Fruit fly (Drosophila melanogaster) whole organism, embryonic: Measurements from ENCODE around the gene CG43797.

Source experiments
- Atf6 ChIP-seq: fragments of 200-800 bp; sonication (Bioruptor generic); IDR thresholded peaks from 2 replicates; pipeline ENCODE4 v1.3.6; 2022; ENCODE audit warnings: missing biosample characterization, missing genetic modification characterization
- Awh ChIP-seq: fragments of 200-800 bp; sonication (Bioruptor generic); IDR thresholded peaks from 2 replicates; pipeline ENCODE4, ENCODE4 v1.3.6; 2022; ENCODE audit warnings: missing biosample characterization, missing genetic modification characterization
- Blimp-1 ChIP-seq: fragments of 200-800 bp; sonication (Bioruptor generic); optimal IDR thresholded peaks from 3 replicates; lab custom pipeline; 2018; ENCODE audit warnings: missing biosample characterization, missing genetic modification characterization, mild to moderate bottlenecking, moderate library complexity, missing genetic modification reagents
- CG10267 ChIP-seq: fragments of 200-800 bp; sonication (Bioruptor generic); optimal IDR thresholded peaks from 2 replicates; lab custom pipeline; 2018; ENCODE audit warnings: missing biosample characterization, mild to moderate bottlenecking, missing genetic modification characterization, moderate library complexity
- CG10431 ChIP-seq: fragments of 200-800 bp; sonication (Bioruptor generic); optimal IDR thresholded peaks from 3 replicates; lab custom pipeline; 2018; ENCODE audit warnings: missing biosample characterization, mild to moderate bottlenecking, missing genetic modification characterization
- CG10979 ChIP-seq: fragments of 200-800 bp; sonication (Bioruptor generic); optimal IDR thresholded peaks from 2 replicates; lab custom pipeline; 2018; ENCODE audit warnings: missing biosample characterization, mild to moderate bottlenecking, missing genetic modification characterization, moderate library complexity
- CG15601 ChIP-seq: fragments of 200-800 bp; sonication (Bioruptor generic); optimal IDR thresholded peaks from 3 replicates; lab custom pipeline; 2019; ENCODE audit warnings: missing biosample characterization, mild to moderate bottlenecking, missing genetic modification characterization, moderate library complexity
- CG1603 ChIP-seq: fragments of 200-800 bp; sonication (Bioruptor generic); optimal IDR thresholded peaks from 2 replicates; lab custom pipeline; 2019; ENCODE audit warnings: missing biosample characterization, mild to moderate bottlenecking, missing genetic modification characterization, moderate library complexity
- CG18262 ChIP-seq: fragments of 200-800 bp; optimal IDR thresholded peaks from 3 replicates; lab custom pipeline; 2019; ENCODE audit warnings: missing biosample characterization, mild to moderate bottlenecking, missing genetic modification characterization, moderate library complexity
- CG2199 ChIP-seq: fragments of 200-800 bp; sonication (Bioruptor generic); IDR thresholded peaks from 3 replicates; pipeline ENCODE4 v1.3.6; 2022; ENCODE audit warnings: missing biosample characterization, missing genetic modification characterization
- CG2678 ChIP-seq: fragments of 200-800 bp; sonication (Bioruptor generic); optimal IDR thresholded peaks from 3 replicates; lab custom pipeline; 2019; ENCODE audit warnings: missing biosample characterization, mild to moderate bottlenecking, missing genetic modification characterization, moderate library complexity
- CG30403 ChIP-seq: fragments of 200-800 bp; sonication (Bioruptor generic); optimal IDR thresholded peaks from 3 replicates; lab custom pipeline; 2016; ENCODE audit warnings: missing biosample characterization, missing genetic modification characterization
- CG32532 ChIP-seq: fragments of 200-800 bp; sonication (Bioruptor generic); IDR thresholded peaks from 2 replicates; pipeline ENCODE4 v1.3.6; 2022; ENCODE audit warnings: missing biosample characterization, missing genetic modification characterization
- CG4820 ChIP-seq: fragments of 200-800 bp; sonication (Bioruptor generic); optimal IDR thresholded peaks from 3 replicates; lab custom pipeline; 2016; ENCODE audit warnings: missing biosample characterization, missing genetic modification characterization
- CG7839 ChIP-seq: fragments of 200-800 bp; sonication (Bioruptor generic); optimal IDR thresholded peaks from 3 replicates; lab custom pipeline; 2018; ENCODE audit warnings: missing biosample characterization, mild to moderate bottlenecking, missing genetic modification characterization, moderate library complexity
- CG8290 ChIP-seq, 3 experiments: fragments of 200-800 bp; sonication (Bioruptor generic); optimal IDR thresholded peaks; 2 replicates each; lab custom pipeline; 2016 to 2019; ENCODE audit warnings: missing biosample characterization in 3 of 3, missing genetic modification characterization in 3 of 3, mild to moderate bottlenecking in 2 of 3, moderate library complexity in 1 of 3
- Dref ChIP-seq: fragments of 200-800 bp; sonication (Bioruptor generic); IDR thresholded peaks from 2 replicates; pipeline ENCODE4 v1.3.6; 2022; ENCODE audit warnings: missing biosample characterization, missing genetic modification characterization
- Hr3 ChIP-seq: fragments of 200-800 bp; sonication (Bioruptor generic); optimal IDR thresholded peaks from 3 replicates; lab custom pipeline; 2016; ENCODE audit warnings: missing biosample characterization, missing genetic modification characterization
- Hsf ChIP-seq: fragments of 200-800 bp; sonication (Bioruptor generic); optimal IDR thresholded peaks from 3 replicates; lab custom pipeline; 2016; ENCODE audit warnings: missing biosample characterization, missing genetic modification characterization
- Kr ChIP-seq: fragments of 200-800 bp; sonication (Bioruptor generic); optimal IDR thresholded peaks from 2 replicates; lab custom pipeline; 2017; ENCODE audit warnings: missing biosample characterization, mild to moderate bottlenecking, missing genetic modification characterization
- Sox102F ChIP-seq: fragments of 200-800 bp; sonication (Bioruptor generic); optimal IDR thresholded peaks from 2 replicates; lab custom pipeline; 2018; ENCODE audit warnings: missing biosample characterization, mild to moderate bottlenecking, missing genetic modification characterization, moderate library complexity
- ara ChIP-seq: fragments of 200-800 bp; sonication (Bioruptor generic); IDR thresholded peaks from 2 replicates; pipeline ENCODE4 v1.3.6; 2022; ENCODE audit warnings: missing biosample characterization, missing genetic modification characterization
- bbx ChIP-seq: fragments of 200-800 bp; sonication (Bioruptor generic); IDR thresholded peaks from 2 replicates; pipeline ENCODE4 v1.3.6; 2022; ENCODE audit warnings: missing biosample characterization, missing genetic modification characterization; ENCODE audit not compliant: partially characterized antibody
- danr ChIP-seq: fragments of 200-800 bp; sonication (Bioruptor generic); IDR thresholded peaks from 2 replicates; pipeline ENCODE4 v1.3.6; 2022; ENCODE audit warnings: missing biosample characterization, missing genetic modification characterization
- dmrt99B ChIP-seq: fragments of 200-800 bp; sonication (Bioruptor generic); optimal IDR thresholded peaks from 2 replicates; lab custom pipeline; 2018; ENCODE audit warnings: missing biosample characterization, mild to moderate bottlenecking, missing genetic modification characterization, moderate library complexity
- emc ChIP-seq: fragments of 200-800 bp; sonication (Bioruptor generic); optimal IDR thresholded peaks from 2 replicates; lab custom pipeline; 2016; ENCODE audit warnings: missing biosample characterization, missing genetic modification characterization
- ems ChIP-seq: fragments of 200-800 bp; sonication (Bioruptor generic); optimal IDR thresholded peaks from 3 replicates; lab custom pipeline; 2016; ENCODE audit warnings: missing biosample characterization, missing genetic modification characterization
- gce ChIP-seq: fragments of 200-800 bp; sonication (Bioruptor generic); IDR thresholded peaks from 3 replicates; pipeline ENCODE4 v1.3.6; 2022; ENCODE audit warnings: missing biosample characterization, missing genetic modification characterization
- gcm ChIP-seq: fragments of 200-800 bp; sonication (Bioruptor generic); optimal IDR thresholded peaks from 2 replicates; lab custom pipeline; 2019; ENCODE audit warnings: missing biosample characterization, mild to moderate bottlenecking, missing genetic modification characterization, moderate library complexity
- gem ChIP-seq: fragments of 200-800 bp; sonication (Bioruptor generic); optimal IDR thresholded peaks from 2 replicates; lab custom pipeline; 2019; ENCODE audit warnings: missing biosample characterization, mild to moderate bottlenecking, missing genetic modification characterization, moderate library complexity
- grau ChIP-seq: fragments of 200-800 bp; optimal IDR thresholded peaks from 3 replicates; lab custom pipeline; 2019; ENCODE audit warnings: missing biosample characterization, mild to moderate bottlenecking, missing genetic modification characterization, moderate library complexity
- h ChIP-seq: fragments of >200 bp; optimal IDR thresholded peaks from 2 replicates; lab custom pipeline; 2017
- kni ChIP-seq: fragments of 200-800 bp; sonication (Bioruptor generic); optimal IDR thresholded peaks from 3 replicates; lab custom pipeline; 2017; ENCODE audit warnings: mild to moderate bottlenecking, missing biosample characterization, missing genetic modification reagents, missing genetic modification characterization
- lbe ChIP-seq: fragments of 200-800 bp; sonication (Bioruptor generic); optimal IDR thresholded peaks from 2 replicates; lab custom pipeline; 2016; ENCODE audit warnings: missing biosample characterization, mild to moderate bottlenecking, missing genetic modification characterization
- lola ChIP-seq, 3 experiments: fragments of >200 bp in 2 of 3; fragments of 200-800 bp in 1 of 3; sonication (Bioruptor generic) in 1 of 3; optimal IDR thresholded peaks; 2 replicates each; lab custom pipeline; 2017 to 2019; ENCODE audit warnings: missing biosample characterization in 3 of 3, missing genetic modification characterization in 3 of 3, mild to moderate bottlenecking in 1 of 3, moderate library complexity in 1 of 3
- onecut ChIP-seq: fragments of 200-800 bp; sonication (Bioruptor generic); IDR thresholded peaks from 2 replicates; pipeline ENCODE4 v1.3.6; 2022; ENCODE audit warnings: missing biosample characterization, missing genetic modification characterization
- phol ChIP-seq: fragments of 200-800 bp; sonication (Bioruptor generic); optimal IDR thresholded peaks from 3 replicates; lab custom pipeline; 2018; ENCODE audit warnings: missing biosample characterization, mild to moderate bottlenecking, missing genetic modification characterization, moderate library complexity
- pros ChIP-seq: fragments of 200-800 bp; sonication (Bioruptor generic); optimal IDR thresholded peaks from 3 replicates; lab custom pipeline; 2019; ENCODE audit warnings: missing biosample characterization, mild to moderate bottlenecking, missing genetic modification characterization, moderate library complexity
- row ChIP-seq: fragments of 200-800 bp; sonication (Bioruptor generic); IDR thresholded peaks from 3 replicates; pipeline ENCODE4 v1.3.6; 2022; ENCODE audit warnings: missing biosample characterization, missing genetic modification characterization
- run ChIP-seq: fragments of 200-800 bp; sonication (Bioruptor generic); optimal IDR thresholded peaks from 3 replicates; lab custom pipeline; 2018; ENCODE audit warnings: missing biosample characterization, mild to moderate bottlenecking, missing genetic modification characterization
- schlank ChIP-seq: fragments of 200-800 bp; sonication (Bioruptor generic); optimal IDR thresholded peaks from 2 replicates; lab custom pipeline; 2018; ENCODE audit warnings: missing biosample characterization, mild to moderate bottlenecking, missing genetic modification characterization
- sens ChIP-seq: fragments of 200-800 bp; sonication (Bioruptor generic); peaks from one replicate; lab custom pipeline; 2016; ENCODE audit warnings: missing biosample characterization, missing genetic modification characterization
- sqz ChIP-seq: fragments of 200-800 bp; sonication (Bioruptor generic); optimal IDR thresholded peaks from 3 replicates; lab custom pipeline; 2018; ENCODE audit warnings: missing biosample characterization, mild to moderate bottlenecking, missing genetic modification characterization
- stc ChIP-seq: fragments of 200-800 bp; sonication (Bioruptor generic); IDR thresholded peaks from 2 replicates; pipeline ENCODE4 v1.3.6; 2022; ENCODE audit warnings: missing biosample characterization, missing genetic modification characterization
- ttk ChIP-seq: fragments of 200-800 bp; sonication (Bioruptor generic); IDR thresholded peaks from 2 replicates; pipeline ENCODE4 v2.1.2; 2022; ENCODE audit warnings: missing biosample characterization, missing genetic modification characterization
- unpg ChIP-seq: fragments of 200-800 bp; sonication (Bioruptor generic); optimal IDR thresholded peaks from 3 replicates; lab custom pipeline; 2018; ENCODE audit warnings: missing biosample characterization, mild to moderate bottlenecking, missing genetic modification characterization, moderate library complexity
- wdn ChIP-seq: fragments of 200-800 bp; sonication (Bioruptor generic); IDR thresholded peaks from 2 replicates; pipeline ENCODE4 v1.3.6; 2022; ENCODE audit warnings: missing biosample characterization, missing genetic modification characterization
- zf30C ChIP-seq: fragments of 200-800 bp; sonication (Bioruptor generic); optimal IDR thresholded peaks from 3 replicates; lab custom pipeline; 2018; ENCODE audit warnings: missing biosample characterization, mild to moderate bottlenecking, missing genetic modification characterization

The CG43797 gene

DNA sequence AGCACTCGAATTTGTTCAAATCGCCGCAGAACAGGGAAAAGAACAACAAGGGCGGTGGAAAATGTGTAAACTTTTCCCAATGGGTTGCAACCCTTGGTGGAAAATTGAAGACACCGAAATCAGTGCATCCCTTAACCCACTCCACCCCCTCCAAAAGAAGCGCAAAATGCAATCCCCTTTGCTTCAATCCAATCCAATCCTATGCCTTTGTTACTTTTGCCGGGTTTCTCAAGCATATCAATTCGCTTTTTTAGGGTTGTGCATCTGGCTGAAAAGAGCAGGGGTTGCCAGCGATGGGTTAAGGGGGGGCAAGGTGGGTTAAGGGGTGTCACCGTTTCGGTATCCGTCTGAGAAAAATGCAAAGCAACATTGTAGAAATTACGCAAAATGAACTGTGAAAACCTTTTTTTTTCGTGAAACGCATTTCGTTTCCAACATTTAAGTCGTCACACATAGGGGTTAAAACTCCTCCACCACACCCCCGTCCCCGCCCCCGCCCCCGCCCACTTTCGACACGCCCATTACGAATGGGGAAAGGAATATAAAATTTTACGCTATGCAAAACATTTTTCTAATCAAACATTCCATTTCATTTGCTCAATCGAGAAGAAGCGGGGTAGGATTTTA lies 38.4 kb downstream of the CG43797 start (continued):
- TF ChIP-seq CG8290 (GFP tag; optimal IDR thresholded peaks at IDR 0.05; lab: Kevin White, UChicago) (no peak), CG8290 (tag; optimal IDR thresholded peaks at IDR 0.05; lab: Kevin White, UChicago) (no peak), CG2199 (GFP tag; lab: Robert Waterston, UW) (0 out of 3 replicates have a peak, but pooled peaks have one; percentile 17), CG10431 (GFP tag; lab: Kevin White, UChicago) (no peak), Atf6 (no peak), run (peak; percentile 4), pros (GFP tag; lab: Kevin White, UChicago) (peak; percentile 97), CG32532 (GFP tag; lab: Robert Waterston, UW) (no peak), kni (GFP tag; lab: Kevin White, UChicago) (peak; percentile 30), lbe (GFP tag; lab: Kevin White, UChicago) (no peak), Dref (GFP tag; lab: Robert Waterston, UW) (no peak), CG10267 (no peak)
- TF ChIP-seq, all 482 proteins: peak for 10

DNA sequence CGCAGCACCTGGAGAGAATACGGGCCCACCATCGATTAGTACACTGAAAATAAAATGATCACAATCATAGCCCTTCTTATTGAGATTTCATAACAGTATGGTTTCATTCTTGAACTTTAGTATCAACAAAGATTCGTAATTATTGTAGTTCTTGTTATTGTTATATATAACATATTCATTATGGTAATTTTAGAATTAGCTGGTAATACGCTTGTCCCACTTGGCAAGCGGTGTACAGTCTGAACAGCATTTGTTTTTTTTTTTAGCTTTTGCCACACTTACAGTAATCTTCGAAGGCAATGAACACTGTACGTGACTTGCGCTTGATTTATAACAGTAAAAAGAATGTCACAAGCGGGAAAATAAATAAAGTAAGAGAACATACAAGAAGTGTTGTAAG lies 43.2 kb downstream of the CG43797 start:
- TF ChIP-seq gce (GFP tag; lab: Robert Waterston, UW), result no peak
- TF ChIP-seq stc, result no peak
- TF ChIP-seq Awh (GFP tag; lab: Robert Waterston, UW), result 0 out of 2 replicates have a peak, but pooled peaks have one; percentile 18
- TF ChIP-seq CG15601 (tag; lab: Kevin White, UChicago), result peak; percentile 3
- TF ChIP-seq CG2678 (tag; lab: Kevin White, UChicago), result no peak
- peak; percentile 14 for TF ChIP-seq CG30403 (GFP tag; lab: Kevin White, UChicago)
- peak; percentile 32 for TF ChIP-seq Blimp-1 (GFP tag; lab: Kevin White, UChicago)
- TF ChIP-seq ems (GFP tag; lab: Kevin White, UChicago), result peak; percentile 20
- peak; percentile 4 for TF ChIP-seq Hr3 (GFP tag; lab: Kevin White, UChicago)
- peak; percentile 62 for TF ChIP-seq sens
- no peak for TF ChIP-seq danr (GFP tag; lab: Robert Waterston, UW)
- peak; percentile 38 for TF ChIP-seq phol (tag; lab: Kevin White, UChicago)
- peak; percentile 1 for TF ChIP-seq Hsf (GFP tag; lab: Kevin White, UChicago)
- peak; percentile 13 for TF ChIP-seq CG18262
- peak; percentile 10 for TF ChIP-seq gcm (GFP tag; lab: Kevin White, UChicago)
- peak; percentile 14 for TF ChIP-seq unpg (GFP tag; lab: Kevin White, UChicago)
- peak; percentile 48 for TF ChIP-seq gem (tag; lab: Kevin White, UChicago)
- no peak for TF ChIP-seq Kr
- TF ChIP-seq lola (GFP tag; optimal IDR thresholded peaks at IDR 0.05; lab: Kevin White, UChicago), result peak in 1 of 3 experiments; percentile 33
- peak; percentile 54 for TF ChIP-seq grau (tag; lab: Kevin White, UChicago)
- 0 out of 2 replicates have a peak, but pooled peaks have one; percentile 7 for TF ChIP-seq ara (GFP tag; lab: Robert Waterston, UW)
- TF ChIP-seq zf30C (GFP tag; lab: Kevin White, UChicago), result peak; percentile 42
- TF ChIP-seq Sox102F, result peak; percentile 11
- TF ChIP-seq dmrt99B, result peak; percentile 30
- peak; percentile 34 for TF ChIP-seq CG10979
- no peak for TF ChIP-seq h (lab: Kevin White, UChicago)
- no peak for TF ChIP-seq lbe (GFP tag; lab: Kevin White, UChicago)
- peak; percentile 4 for TF ChIP-seq CG1603 (tag; lab: Kevin White, UChicago)
- no peak for TF ChIP-seq emc (GFP tag; lab: Kevin White, UChicago)
- no peak for TF ChIP-seq ttk
- TF ChIP-seq schlank (tag; lab: Kevin White, UChicago), result no peak
- TF ChIP-seq bbx (GFP tag; lab: Robert Waterston, UW), result no peak
- TF ChIP-seq row (GFP tag; lab: Robert Waterston, UW), result peak; percentile 27; the same call in 1 of the 3 replicates
- no peak for TF ChIP-seq wdn (GFP tag; lab: Robert Waterston, UW)
- TF ChIP-seq CG7839, result peak; percentile 5
- no peak for TF ChIP-seq sqz
- TF ChIP-seq onecut (GFP tag; lab: Robert Waterston, UW), result 0 out of 2 replicates have a peak, but pooled peaks have one; percentile 7
- TF ChIP-seq CG4820 (GFP tag; lab: Kevin White, UChicago), result no peak
